Fruit fly (Drosophila melanogaster) whole organism, pupa: ENCODE results near the gene Hira.

Experiments
- CG12605 ChIP-seq: fragments of 200-800 bp; sonication (Bioruptor generic); IDR thresholded peaks from 2 replicates; pipeline ENCODE4 v1.3.6; 2022; ENCODE audit warnings: missing biosample characterization, missing genetic modification characterization
- CG17806 ChIP-seq: fragments of 200-800 bp; sonication (Bioruptor generic); optimal IDR thresholded peaks from 2 replicates; lab custom pipeline; 2018; ENCODE audit warnings: missing biosample characterization, mild to moderate bottlenecking, missing genetic modification characterization, moderate library complexity
- CG32121 ChIP-seq: fragments of 200-800 bp; sonication (Bioruptor generic); IDR thresholded peaks from 2 replicates; pipeline ENCODE4 v1.3.6; 2022; ENCODE audit warnings: missing biosample characterization, missing genetic modification characterization
- CG34367 ChIP-seq: fragments of 200-800 bp; sonication (Bioruptor generic); optimal IDR thresholded peaks from 2 replicates; lab custom pipeline; 2018; ENCODE audit warnings: missing biosample characterization, mild to moderate bottlenecking, missing genetic modification characterization
- CG9948 ChIP-seq: fragments of 200-800 bp; sonication (Bioruptor generic); optimal IDR thresholded peaks from 2 replicates; lab custom pipeline; 2018; ENCODE audit warnings: missing biosample characterization, mild to moderate bottlenecking, missing genetic modification characterization, moderate library complexity
- EcR ChIP-seq: fragments of 200-800 bp; sonication (Bioruptor generic); optimal IDR thresholded peaks from 3 replicates; lab custom pipeline; 2019; ENCODE audit warnings: missing biosample characterization, missing genetic modification characterization, mild to moderate bottlenecking, moderate library complexity, missing genetic modification reagents
- fd96Ca ChIP-seq: fragments of 200-800 bp; sonication (Bioruptor generic); IDR thresholded peaks from 3 replicates; pipeline ENCODE4 v1.3.6; 2022; ENCODE audit warnings: missing biosample characterization, missing genetic modification characterization

- TF ChIP-seq CG17806 (tag; lab: Kevin White, UChicago), result no peak
- peak; percentile 23; the same call in 1 of the 2 replicates for TF ChIP-seq CG12605 (GFP tag; lab: Robert Waterston, UW)
- TF ChIP-seq fd96Ca (GFP tag; lab: Robert Waterston, UW), result no peak; the same call in 2 of the 3 replicates
- TF ChIP-seq CG32121 (GFP tag; lab: Robert Waterston, UW), result no peak
- TF ChIP-seq CG9948 (tag; lab: Kevin White, UChicago), result no peak
- TF ChIP-seq EcR (GFP tag; lab: Kevin White, UChicago), result no peak
- no peak for TF ChIP-seq CG34367 (tag; lab: Kevin White, UChicago)
Measured at dm6 chrX:7709708-7710438, 12.0 kb upstream of the Hira start.
